Fruit fly (Drosophila melanogaster) whole organism, pupa: ENCODE results near the gene Gdh.

Experiments used
- CG10348 ChIP-seq: fragments of 200-800 bp; sonication (Bioruptor generic); IDR thresholded peaks from 2 replicates; pipeline ENCODE4 v1.3.6; 2022; ENCODE audit warnings: missing biosample characterization, missing genetic modification characterization
- CG12605 ChIP-seq: fragments of 200-800 bp; sonication (Bioruptor generic); IDR thresholded peaks from 2 replicates; pipeline ENCODE4 v1.3.6; 2022; ENCODE audit warnings: missing biosample characterization, missing genetic modification characterization
- CG13204 ChIP-seq: fragments of 200-800 bp; sonication (Bioruptor generic); optimal IDR thresholded peaks from 2 replicates; lab custom pipeline; 2018; ENCODE audit warnings: missing biosample characterization, mild to moderate bottlenecking, missing genetic modification characterization, moderate library complexity
- CG14655 ChIP-seq: fragments of 200-800 bp; sonication (Bioruptor generic); optimal IDR thresholded peaks from 3 replicates; lab custom pipeline; 2017; ENCODE audit warnings: mild to moderate bottlenecking, missing biosample characterization, missing genetic modification reagents, missing genetic modification characterization
- CG15710 ChIP-seq: fragments of 200-800 bp; sonication (Bioruptor generic); optimal IDR thresholded peaks from 2 replicates; lab custom pipeline; 2018; ENCODE audit warnings: missing biosample characterization, mild to moderate bottlenecking, missing genetic modification characterization, moderate library complexity
- CG17806 ChIP-seq: fragments of 200-800 bp; sonication (Bioruptor generic); optimal IDR thresholded peaks from 2 replicates; lab custom pipeline; 2018; ENCODE audit warnings: missing biosample characterization, mild to moderate bottlenecking, missing genetic modification characterization, moderate library complexity
- CG32121 ChIP-seq: fragments of 200-800 bp; sonication (Bioruptor generic); IDR thresholded peaks from 2 replicates; pipeline ENCODE4 v1.3.6; 2022; ENCODE audit warnings: missing biosample characterization, missing genetic modification characterization
- CG34367 ChIP-seq: fragments of 200-800 bp; sonication (Bioruptor generic); optimal IDR thresholded peaks from 2 replicates; lab custom pipeline; 2018; ENCODE audit warnings: missing biosample characterization, mild to moderate bottlenecking, missing genetic modification characterization
- CG4496 ChIP-seq: fragments of 200-800 bp; sonication (Bioruptor generic); IDR thresholded peaks from 3 replicates; pipeline ENCODE4 v1.3.6; 2022; ENCODE audit warnings: missing biosample characterization, missing genetic modification characterization
- CG8159 ChIP-seq: fragments of 200-800 bp; sonication (Bioruptor generic); optimal IDR thresholded peaks from 3 replicates; lab custom pipeline; 2018; ENCODE audit warnings: missing biosample characterization, mild to moderate bottlenecking, missing genetic modification characterization, moderate library complexity
- CG8301 ChIP-seq: fragments of 200-800 bp; sonication (Bioruptor generic); optimal IDR thresholded peaks from 2 replicates; lab custom pipeline; 2018; ENCODE audit warnings: missing biosample characterization, mild to moderate bottlenecking, missing genetic modification characterization
- CG9948 ChIP-seq: fragments of 200-800 bp; sonication (Bioruptor generic); optimal IDR thresholded peaks from 2 replicates; lab custom pipeline; 2018; ENCODE audit warnings: missing biosample characterization, mild to moderate bottlenecking, missing genetic modification characterization, moderate library complexity
- D1 ChIP-seq: fragments of 200-800 bp; sonication (Bioruptor generic); optimal IDR thresholded peaks from 2 replicates; lab custom pipeline; 2018; ENCODE audit warnings: missing biosample characterization, mild to moderate bottlenecking, missing genetic modification characterization, moderate library complexity
- EcR ChIP-seq: fragments of 200-800 bp; sonication (Bioruptor generic); optimal IDR thresholded peaks from 3 replicates; lab custom pipeline; 2019; ENCODE audit warnings: missing biosample characterization, missing genetic modification characterization, mild to moderate bottlenecking, moderate library complexity, missing genetic modification reagents
- Ets98B ChIP-seq: fragments of 200-800 bp; sonication (Bioruptor generic); IDR thresholded peaks from 2 replicates; pipeline ENCODE4 v1.3.6; 2022; ENCODE audit warnings: missing biosample characterization, missing genetic modification characterization
- Pif1A ChIP-seq: fragments of 200-800 bp; sonication (Bioruptor generic); optimal IDR thresholded peaks from 3 replicates; lab custom pipeline; 2016; ENCODE audit warnings: missing biosample characterization, missing genetic modification characterization
- Pif1B ChIP-seq: fragments of 200-800 bp; sonication (Bioruptor generic); optimal IDR thresholded peaks from 3 replicates; lab custom pipeline; 2016; ENCODE audit warnings: missing biosample characterization, missing genetic modification characterization
- Snoo ChIP-seq: fragments of 200-800 bp; sonication (Bioruptor generic); optimal IDR thresholded peaks from 3 replicates; lab custom pipeline; 2017; ENCODE audit warnings: missing biosample characterization, mild to moderate bottlenecking, missing genetic modification characterization, inconsistent platforms
- fd96Ca ChIP-seq: fragments of 200-800 bp; sonication (Bioruptor generic); IDR thresholded peaks from 3 replicates; pipeline ENCODE4 v1.3.6; 2022; ENCODE audit warnings: missing biosample characterization, missing genetic modification characterization
- gl ChIP-seq: fragments of 200-800 bp; sonication (Bioruptor generic); optimal IDR thresholded peaks from 2 replicates; lab custom pipeline; 2018; ENCODE audit warnings: missing biosample characterization, mild to moderate bottlenecking, missing genetic modification characterization
- rn ChIP-seq: fragments of 200-800 bp; sonication (Bioruptor generic); IDR thresholded peaks from 2 replicates; pipeline ENCODE4 v1.3.6; 2022; ENCODE audit warnings: missing biosample characterization, missing genetic modification characterization

The Gdh gene

dm6 chr3R:23941643-23942424 is 1.1 kb downstream of the Gdh start:
- TF ChIP-seq Pif1A (GFP tag; lab: Kevin White, UChicago) (no peak), CG10348 (GFP tag; lab: Robert Waterston, UW) (no peak), Snoo (tag; lab: Kevin White, UChicago) (no peak), CG15710 (tag; lab: Kevin White, UChicago) (no peak), EcR (GFP tag; lab: Kevin White, UChicago) (no peak), CG17806 (tag; lab: Kevin White, UChicago) (no peak), D1 (tag; lab: Kevin White, UChicago) (no peak), CG12605 (GFP tag; lab: Robert Waterston, UW) (no peak; the same call in 1 of the 2 replicates), gl (tag; lab: Kevin White, UChicago) (no peak), CG14655 (GFP tag; lab: Kevin White, UChicago) (peak; percentile 35), CG34367 (no peak), fd96Ca (no peak), CG8159 (tag; lab: Kevin White, UChicago) (no peak), Pif1B (GFP tag; lab: Kevin White, UChicago) (no peak), CG13204 (no peak), rn (GFP tag; lab: Robert Waterston, UW) (no peak), CG32121 (GFP tag; lab: Robert Waterston, UW) (peak; percentile 49), CG9948 (peak; percentile 8), CG8301 (peak; percentile 31), Ets98B (GFP tag; lab: Robert Waterston, UW) (peak; percentile 50), CG4496 (GFP tag; lab: Robert Waterston, UW) (peak; percentile 60; the same call in 2 of the 3 replicates)

- TF ChIP-seq CG9948 (no peak), CG17806 (tag; lab: Kevin White, UChicago) (no peak), CG8301 (no peak), Snoo (tag; lab: Kevin White, UChicago) (no peak), D1 (tag; lab: Kevin White, UChicago) (no peak), Pif1A (GFP tag; lab: Kevin White, UChicago) (no peak), EcR (GFP tag; lab: Kevin White, UChicago) (no peak), gl (tag; lab: Kevin White, UChicago) (no peak), CG4496 (GFP tag; lab: Robert Waterston, UW) (no peak), CG12605 (GFP tag; lab: Robert Waterston, UW) (no peak), CG32121 (GFP tag; lab: Robert Waterston, UW) (no peak), CG13204 (no peak), CG34367 (no peak), CG14655 (GFP tag; lab: Kevin White, UChicago) (no peak), CG15710 (tag; lab: Kevin White, UChicago) (no peak), CG10348 (GFP tag; lab: Robert Waterston, UW) (no peak)
Observed at dm6 chr3R:23940840-23941364, 2.0 kb downstream of the Gdh start.

- TF ChIP-seq gl (tag; lab: Kevin White, UChicago) (no peak), rn (GFP tag; lab: Robert Waterston, UW) (no peak), fd96Ca (0 out of 3 replicates have a peak, but pooled peaks have one; percentile 49), Pif1A (GFP tag; lab: Kevin White, UChicago) (peak; percentile 15), D1 (tag; lab: Kevin White, UChicago) (no peak), CG13204 (no peak), CG9948 (no peak), CG10348 (GFP tag; lab: Robert Waterston, UW) (no peak), Pif1B (GFP tag; lab: Kevin White, UChicago) (no peak), CG12605 (GFP tag; lab: Robert Waterston, UW) (no peak; the same call in 1 of the 2 replicates), CG4496 (GFP tag; lab: Robert Waterston, UW) (peak; percentile 60), CG17806 (tag; lab: Kevin White, UChicago) (no peak), Ets98B (GFP tag; lab: Robert Waterston, UW) (peak; percentile 65), CG34367 (no peak), EcR (GFP tag; lab: Kevin White, UChicago) (no peak), CG32121 (GFP tag; lab: Robert Waterston, UW) (peak; percentile 37; the same call in 1 of the 2 replicates), CG8159 (tag; lab: Kevin White, UChicago) (no peak), CG15710 (tag; lab: Kevin White, UChicago) (no peak), CG14655 (GFP tag; lab: Kevin White, UChicago) (peak; percentile 22), CG8301 (no peak), Snoo (tag; lab: Kevin White, UChicago) (no peak)
Observed at dm6 chr3R:23939921-23940839, 2.7 kb downstream of the Gdh start.

dm6 chr3R:23938564-23939122 is 4.3 kb downstream of the Gdh start:
- TF ChIP-seq CG13204: no peak
- no peak for TF ChIP-seq CG8159 (tag; lab: Kevin White, UChicago)
- no peak for TF ChIP-seq Snoo (tag; lab: Kevin White, UChicago)
- TF ChIP-seq CG34367: no peak
- no peak for TF ChIP-seq gl (tag; lab: Kevin White, UChicago)
